Fruit fly (Drosophila melanogaster) S2 (cell line): ENCODE results near the gene CG18585.

Experiments used
- CG8478 ChIP-seq: fragments of >200 bp; optimal IDR thresholded peaks from 2 replicates; lab custom pipeline; 2018
- CTCF ChIP-seq, 2 experiments: fragments of >200 bp; optimal IDR thresholded peaks; 2 replicates each; lab custom pipeline; 2018

The CG18585 gene

dm6 chr2L:7690449-7690848, 412 bp downstream of the CG18585 start:
- TF ChIP-seq CG8478 (lab: Kevin White, UChicago) (no peak), CTCF (optimal IDR thresholded peaks at IDR 0.05; lab: Kevin White, UChicago) (no peak)

- TF ChIP-seq CTCF (optimal IDR thresholded peaks at IDR 0.05; lab: Kevin White, UChicago), result no peak
- no peak for TF ChIP-seq CG8478 (lab: Kevin White, UChicago)
These were observed 5.6 kb downstream of the CG18585 start for dm6 chr2L:7685290-7685689.

dm6 chr2L:7680298-7680697, 10.6 kb downstream of the CG18585 start:
- TF ChIP-seq CG8478 (lab: Kevin White, UChicago) (no peak), CTCF (optimal IDR thresholded peaks at IDR 0.05; lab: Kevin White, UChicago) (no peak)

dm6 chr2L:7678095-7678784, 12.6 kb downstream of the CG18585 start:
- no peak for TF ChIP-seq CTCF (optimal IDR thresholded peaks at IDR 0.05; lab: Kevin White, UChicago)
- TF ChIP-seq CG8478 (lab: Kevin White, UChicago), result no peak

- TF ChIP-seq CG8478 (lab: Kevin White, UChicago), result no peak
- TF ChIP-seq CTCF (optimal IDR thresholded peaks at IDR 0.05; lab: Kevin White, UChicago), result no peak
These were observed 13.9 kb downstream of the CG18585 start for dm6 chr2L:7676982-7677381.

- TF ChIP-seq CG8478 (lab: Kevin White, UChicago) (no peak), CTCF (optimal IDR thresholded peaks at IDR 0.05; lab: Kevin White, UChicago) (no peak)
These were observed 15.1 kb downstream of the CG18585 start for dm6 chr2L:7675754-7676178.

- no peak for TF ChIP-seq CTCF (optimal IDR thresholded peaks at IDR 0.05; lab: Kevin White, UChicago)
- TF ChIP-seq CG8478 (lab: Kevin White, UChicago), result no peak
These were observed 15.7 kb downstream of the CG18585 start, which contains the start of gene Slob for dm6 chr2L:7675028-7675749. TSS of gene Slob (minus strand) at chr2L:7675078.

- no peak for TF ChIP-seq CTCF (optimal IDR thresholded peaks at IDR 0.05; lab: Kevin White, UChicago)
- TF ChIP-seq CG8478 (lab: Kevin White, UChicago), result no peak
These were observed 25.1 kb downstream of the CG18585 start, which contains the start of gene Myo28B1 for dm6 chr2L:7665747-7666146. TSS of gene Myo28B1 (plus strand) at chr2L:7666047.

dm6 chr2L:7660087-7660486, 30.8 kb downstream of the CG18585 start:
- no peak for TF ChIP-seq CTCF (optimal IDR thresholded peaks at IDR 0.05; lab: Kevin White, UChicago)
- no peak for TF ChIP-seq CG8478 (lab: Kevin White, UChicago)

dm6 chr2L:7659561-7659960, 31.3 kb downstream of the CG18585 start:
- TF ChIP-seq CG8478 (lab: Kevin White, UChicago) (no peak), CTCF (optimal IDR thresholded peaks at IDR 0.05; lab: Kevin White, UChicago) (no peak)

dm6 chr2L:7641606-7642190, 49.2 kb downstream of the CG18585 start:
- peak; percentile 94 to 97 for TF ChIP-seq CTCF (optimal IDR thresholded peaks at IDR 0.05; lab: Kevin White, UChicago)
- TF ChIP-seq CG8478 (lab: Kevin White, UChicago), result no peak
